In genomic region chrX:977958-978686, ce11 we compare ENCODE assay signal across 3 worm cellular contexts.
TF ChIP-seq lines count a peak whose summit lies in the region.

abhd-3.2 (minus strand) TSS chrX:978008.

TF ChIP-seq in whole organism, L1 larva, 84 proteins besides CTCF, POLR2A, EP300 and RAD21 (continued from another document and continues in another):
- TF ChIP-seq lin-13 (GFP tag; optimal IDR thresholded peaks at IDR 0.05; lab: Kevin White, UChicago) (no peak), egl-13 (tag; optimal IDR thresholded peaks at IDR 0.05; lab: Kevin White, UChicago) (no peak), fkh-8 (tag; optimal IDR thresholded peaks at IDR 0.05; lab: Kevin White, UChicago) (no peak), tlp-1 (tag; optimal IDR thresholded peaks at IDR 0.05; lab: Kevin White, UChicago) (peak; percentile 64), sup-37 (GFP tag; optimal IDR thresholded peaks at IDR 0.05; lab: Kevin White, UChicago) (no peak), swsn-7 (tag; optimal IDR thresholded peaks at IDR 0.05; lab: Kevin White, UChicago) (no peak), ceh-82 (tag; optimal IDR thresholded peaks at IDR 0.05; lab: Kevin White, UChicago) (no peak), nhr-28 (tag; optimal IDR thresholded peaks at IDR 0.05; lab: Kevin White, UChicago) (no peak), nhr-237 (tag; optimal IDR thresholded peaks at IDR 0.05; lab: Kevin White, UChicago) (no peak), ceh-90 (tag; optimal IDR thresholded peaks at IDR 0.05; lab: Kevin White, UChicago) (no peak), vab-15 (tag; optimal IDR thresholded peaks at IDR 0.05; lab: Kevin White, UChicago) (no peak), elt-3 (tag; optimal IDR thresholded peaks at IDR 0.05; lab: Kevin White, UChicago) (peak in 5 of 6 experiments; percentile 27 to 86 (median 35)), F16B12.6 (tag; optimal IDR thresholded peaks at IDR 0.05; lab: Kevin White, UChicago) (no peak), ces-1 (GFP tag; optimal IDR thresholded peaks at IDR 0.05; lab: Kevin White, UChicago) (no peak), blmp-1 (tag; optimal IDR thresholded peaks at IDR 0.05; lab: Kevin White, UChicago) (peak; percentile 41), irx-1 (tag; optimal IDR thresholded peaks at IDR 0.05; lab: Kevin White, UChicago) (no peak), unc-62 (GFP tag; optimal IDR thresholded peaks at IDR 0.05; lab: Kevin White, UChicago) (no peak), nhr-85 (tag; lab: Kevin White, UChicago) (peak; percentile 78), dsc-1 (tag; optimal IDR thresholded peaks at IDR 0.05; lab: Kevin White, UChicago) (no peak), zip-4 (GFP tag; optimal IDR thresholded peaks at IDR 0.05; lab: Kevin White, UChicago) (no peak), aha-1 (tag; optimal IDR thresholded peaks at IDR 0.05; lab: Kevin White, UChicago) (no peak), fkh-10 (GFP tag; optimal IDR thresholded peaks at IDR 0.05; lab: Kevin White, UChicago) (no peak), hpl-2 (GFP tag; optimal IDR thresholded peaks at IDR 0.05; lab: Kevin White, UChicago) (no peak), C16A3.4 (tag; optimal IDR thresholded peaks at IDR 0.05; lab: Kevin White, UChicago) (no peak), nhr-71 (tag; optimal IDR thresholded peaks at IDR 0.05; lab: Kevin White, UChicago) (peak; percentile 37), nhr-12 (tag; optimal IDR thresholded peaks at IDR 0.05; lab: Kevin White, UChicago) (no peak), unc-98 (GFP tag; IDR thresholded peaks at IDR 0.05; lab: Robert Waterston, UW) (no peak), zag-1 (tag; optimal IDR thresholded peaks at IDR 0.05; lab: Kevin White, UChicago) (no peak), lin-39 (tag; optimal IDR thresholded peaks at IDR 0.05; lab: Kevin White, UChicago) (no peak), fkh-4 (tag; optimal IDR thresholded peaks at IDR 0.05; lab: Kevin White, UChicago; ENCODE audit: borderline replicate concordance) (no peak), elt-2 (tag; optimal IDR thresholded peaks at IDR 0.05; lab: Kevin White, UChicago) (peak; percentile 99), skn-1 (tag; optimal IDR thresholded peaks at IDR 0.05; lab: Kevin White, UChicago) (no peak), C34B4.2 (tag; optimal IDR thresholded peaks at IDR 0.05; lab: Kevin White, UChicago) (no peak), mab-9 (GFP tag; IDR thresholded peaks at IDR 0.05; lab: Robert Waterston, UW) (no peak), ets-5 (GFP tag; IDR thresholded peaks at IDR 0.05; lab: Robert Waterston, UW) (no peak), ceh-8 (GFP tag; optimal IDR thresholded peaks at IDR 0.05; lab: Kevin White, UChicago) (no peak), lsy-2 (tag; optimal IDR thresholded peaks at IDR 0.05; lab: Kevin White, UChicago) (peak in 1 of 2 experiments; percentile 20), ceh-63 (GFP tag; optimal IDR thresholded peaks at IDR 0.05; lab: Kevin White, UChicago) (no peak), mep-1 (tag; optimal IDR thresholded peaks at IDR 0.05; lab: Kevin White, UChicago) (no peak), xbp-1 (tag; optimal IDR thresholded peaks at IDR 0.05; lab: Kevin White, UChicago) (no peak), unc-86 (tag; optimal IDR thresholded peaks at IDR 0.05; lab: Kevin White, UChicago) (no peak), ama-1 (optimal IDR thresholded peaks at IDR 0.05; lab: Kevin White, UChicago) (no peak), sptf-1 (tag; optimal IDR thresholded peaks at IDR 0.05; lab: Kevin White, UChicago) (no peak), hlh-4 (tag; optimal IDR thresholded peaks at IDR 0.05; lab: Kevin White, UChicago) (no peak), unc-130 (tag; optimal IDR thresholded peaks at IDR 0.05; lab: Kevin White, UChicago) (no peak), grh-1 (GFP tag; IDR thresholded peaks at IDR 0.05; lab: Robert Waterston, UW) (no peak), sox-4 (tag; optimal IDR thresholded peaks at IDR 0.05; lab: Kevin White, UChicago) (no peak)

TF ChIP-seq in whole organism, L2 larva, 48 proteins besides CTCF, POLR2A, EP300 and RAD21 (continued from another document):
- peak; percentile 17 for TF ChIP-seq nhr-21 (tag; optimal IDR thresholded peaks at IDR 0.05; lab: Kevin White, UChicago)

TF ChIP-seq in whole organism, L4 larva, 104 proteins besides CTCF, POLR2A, EP300 and RAD21 (continued from another document):
- TF ChIP-seq zfp-3 (GFP tag; conservative IDR thresholded peaks at IDR 0.05; lab: Robert Waterston, UW) (no peak), F37D6.2 (tag; optimal IDR thresholded peaks at IDR 0.05; lab: Kevin White, UChicago) (no peak), lin-15B (tag; optimal IDR thresholded peaks at IDR 0.05; lab: Kevin White, UChicago) (no peak), dve-1 (tag; optimal IDR thresholded peaks at IDR 0.05; lab: Kevin White, UChicago; ENCODE audit: insufficient read depth) (peak; percentile 97), saeg-2 (GFP tag; IDR thresholded peaks at IDR 0.05; lab: Robert Waterston, UW) (peak; percentile 65; the same call in 1 of the 2 replicates), lim-7 (GFP tag; IDR thresholded peaks at IDR 0.05; lab: Robert Waterston, UW) (no peak), nhr-6 (tag; optimal IDR thresholded peaks at IDR 0.05; lab: Kevin White, UChicago) (peak; percentile 74), set-16 (GFP tag; IDR thresholded peaks at IDR 0.05; lab: Robert Waterston, UW) (no peak), zfp-2 (tag; optimal IDR thresholded peaks at IDR 0.05; lab: Kevin White, UChicago) (no peak), unc-130 (GFP tag; optimal IDR thresholded peaks at IDR 0.05; lab: Kevin White, UChicago) (no peak), lin-13 (GFP tag; optimal IDR thresholded peaks at IDR 0.05; lab: Kevin White, UChicago) (no peak), rbr-2 (tag; optimal IDR thresholded peaks at IDR 0.05; lab: Kevin White, UChicago) (no peak), madf-5 (GFP tag; IDR thresholded peaks at IDR 0.05; lab: Robert Waterston, UW) (no peak), hlh-30 (tag; optimal IDR thresholded peaks at IDR 0.05; lab: Kevin White, UChicago; ENCODE audit: insufficient read depth) (peak; percentile 34), daf-16 (GFP tag; optimal IDR thresholded peaks at IDR 0.05; lab: Kevin White, UChicago) (peak in 1 of 2 experiments; percentile 38), daf-16 (tag; optimal IDR thresholded peaks at IDR 0.05; lab: Kevin White, UChicago) (peak; percentile 94), ceh-32 (tag; optimal IDR thresholded peaks at IDR 0.05; lab: Kevin White, UChicago; ENCODE audit: poor library complexity) (no peak), tag-97 (GFP tag; IDR thresholded peaks at IDR 0.05; lab: Robert Waterston, UW) (no peak), vab-7 (GFP tag; IDR thresholded peaks at IDR 0.05; lab: Robert Waterston, UW) (no peak), F49E8.2 (tag; optimal IDR thresholded peaks at IDR 0.05; lab: Kevin White, UChicago; ENCODE audit: borderline replicate concordance) (no peak), unc-39 (tag; optimal IDR thresholded peaks at IDR 0.05; lab: Kevin White, UChicago) (no peak), nhr-41 (GFP tag; IDR thresholded peaks at IDR 0.05; lab: Robert Waterston, UW) (0 out of 2 replicates have a peak, but pooled peaks have one; percentile 46), hmg-1.1 (GFP tag; IDR thresholded peaks at IDR 0.05; lab: Robert Waterston, UW) (no peak), php-3 (GFP tag; IDR thresholded peaks at IDR 0.05; lab: Robert Waterston, UW) (peak; percentile 98), aly-2 (tag; optimal IDR thresholded peaks at IDR 0.05; lab: Kevin White, UChicago) (no peak), hlh-11 (tag; optimal IDR thresholded peaks at IDR 0.05; lab: Kevin White, UChicago) (peak; percentile 93), dmd-8 (GFP tag; IDR thresholded peaks at IDR 0.05; lab: Robert Waterston, UW) (no peak), nhr-28 (tag; optimal IDR thresholded peaks at IDR 0.05; lab: Kevin White, UChicago) (peak; percentile 93), F26F4.8 (GFP tag; conservative IDR thresholded peaks at IDR 0.05; lab: Robert Waterston, UW) (no peak), tra-1 (GFP tag; IDR thresholded peaks at IDR 0.05; lab: Robert Waterston, UW) (peak; percentile 97), spr-3 (GFP tag; optimal IDR thresholded peaks at IDR 0.05; lab: Kevin White, UChicago) (no peak), lir-3 (tag; optimal IDR thresholded peaks at IDR 0.05; lab: Kevin White, UChicago) (no peak), nhr-25 (tag; optimal IDR thresholded peaks at IDR 0.05; lab: Kevin White, UChicago; ENCODE audit: borderline replicate concordance, insufficient read depth) (no peak), ztf-11 (tag; optimal IDR thresholded peaks at IDR 0.05; lab: Kevin White, UChicago) (no peak), mes-2 (tag; optimal IDR thresholded peaks at IDR 0.05; lab: Kevin White, UChicago; ENCODE audit: poor library complexity, severe bottlenecking) (peak; percentile 52), madf-9 (GFP tag; conservative IDR thresholded peaks at IDR 0.05; lab: Robert Waterston, UW) (no peak), ZK337.2 (GFP tag; IDR thresholded peaks at IDR 0.05; lab: Robert Waterston, UW) (no peak), lin-29 (GFP tag; IDR thresholded peaks at IDR 0.05; lab: Robert Waterston, UW) (no peak), aha-1 (tag; lab: Kevin White, UChicago) (no peak), sdz-12 (GFP tag; optimal IDR thresholded peaks at IDR 0.05; lab: Kevin White, UChicago) (no peak), nhr-42 (GFP tag; IDR thresholded peaks at IDR 0.05; lab: Robert Waterston, UW) (0 out of 2 replicates have a peak, but pooled peaks have one; percentile 23), Y48G9A.11 (GFP tag; IDR thresholded peaks at IDR 0.05; lab: Robert Waterston, UW) (no peak), ceh-20 (GFP tag; IDR thresholded peaks at IDR 0.05; lab: Robert Waterston, UW) (peak; percentile 87), duxl-1 (tag; optimal IDR thresholded peaks at IDR 0.05; lab: Kevin White, UChicago; ENCODE audit: poor library complexity) (no peak), fos-1 (tag; optimal IDR thresholded peaks at IDR 0.05; lab: Kevin White, UChicago) (no peak), snpc-1.2 (GFP tag; IDR thresholded peaks at IDR 0.05; lab: Robert Waterston, UW) (no peak), attf-4 (tag; optimal IDR thresholded peaks at IDR 0.05; lab: Kevin White, UChicago) (no peak), ces-1 (GFP tag; optimal IDR thresholded peaks at IDR 0.05; lab: Kevin White, UChicago) (no peak), R02D3.7 (tag; optimal IDR thresholded peaks at IDR 0.05; lab: Kevin White, UChicago) (no peak), ceh-28 (tag; optimal IDR thresholded peaks at IDR 0.05; lab: Kevin White, UChicago) (no peak), daf-19 (GFP tag; conservative IDR thresholded peaks at IDR 0.05; lab: Robert Waterston, UW) (no peak), mdl-1 (tag; optimal IDR thresholded peaks at IDR 0.05; lab: Kevin White, UChicago) (peak in 1 of 2 experiments; percentile 56), lin-38 (GFP tag; IDR thresholded peaks at IDR 0.05; lab: Robert Waterston, UW) (0 out of 2 replicates have a peak, but pooled peaks have one; percentile 10), daf-8 (GFP tag; IDR thresholded peaks at IDR 0.05; lab: Robert Waterston, UW) (no peak), gei-8 (GFP tag; optimal IDR thresholded peaks at IDR 0.05; lab: Kevin White, UChicago) (peak; percentile 24), lsy-2 (tag; optimal IDR thresholded peaks at IDR 0.05; lab: Kevin White, UChicago) (peak in 1 of 2 experiments; percentile 51), mdt-29 (GFP tag; IDR thresholded peaks at IDR 0.05; lab: Robert Waterston, UW) (no peak), F44E2.7 (GFP tag; IDR thresholded peaks at IDR 0.05; lab: Robert Waterston, UW) (no peak), ceh-82 (tag; optimal IDR thresholded peaks at IDR 0.05; lab: Kevin White, UChicago) (no peak), skn-1 (tag; optimal IDR thresholded peaks at IDR 0.05; lab: Kevin White, UChicago) (no peak), hif-1 (tag; optimal IDR thresholded peaks at IDR 0.05; lab: Kevin White, UChicago) (no peak), snpc-4 (tag; optimal IDR thresholded peaks at IDR 0.05; lab: Kevin White, UChicago) (no peak), zag-1 (tag; optimal IDR thresholded peaks at IDR 0.05; lab: Kevin White, UChicago) (no peak), T20F7.1 (GFP tag; optimal IDR thresholded peaks at IDR 0.05; lab: Kevin White, UChicago) (peak; percentile 50), ama-1 (optimal IDR thresholded peaks at IDR 0.05; lab: Kevin White, UChicago) (no peak), zip-2 (tag; optimal IDR thresholded peaks at IDR 0.05; lab: Kevin White, UChicago) (no peak), ceh-62 (tag; optimal IDR thresholded peaks at IDR 0.05; lab: Kevin White, UChicago) (no peak), Y105C5A.15 (GFP tag; IDR thresholded peaks at IDR 0.05; lab: Robert Waterston, UW) (no peak), daf-12 (tag; optimal IDR thresholded peaks at IDR 0.05; lab: Kevin White, UChicago) (no peak), cey-2 (tag; optimal IDR thresholded peaks at IDR 0.05; lab: Kevin White, UChicago; ENCODE audit: borderline replicate concordance, insufficient read depth) (peak; percentile 33), fkh-10 (GFP tag; optimal IDR thresholded peaks at IDR 0.05; lab: Kevin White, UChicago) (no peak), pqm-1 (tag; optimal IDR thresholded peaks at IDR 0.05; lab: Kevin White, UChicago) (peak; percentile 99), dmd-6 (GFP tag; IDR thresholded peaks at IDR 0.05; lab: Robert Waterston, UW) (peak; percentile 98), nhr-48 (tag; optimal IDR thresholded peaks at IDR 0.05; lab: Kevin White, UChicago) (peak; percentile 86), nhr-10 (tag; optimal IDR thresholded peaks at IDR 0.05; lab: Kevin White, UChicago) (peak; percentile 29), unc-62 (GFP tag; optimal IDR thresholded peaks at IDR 0.05 in 1 of 2; lab: Kevin White, UChicago) (peak in 1 of 2 experiments; percentile 99), unc-62 (tag; optimal IDR thresholded peaks at IDR 0.05; lab: Kevin White, UChicago) (no peak), nhr-111 (GFP tag; optimal IDR thresholded peaks at IDR 0.05; lab: Kevin White, UChicago) (no peak), lin-39 (tag; optimal IDR thresholded peaks at IDR 0.05; lab: Kevin White, UChicago) (no peak), jun-1 (tag; optimal IDR thresholded peaks at IDR 0.05; lab: Kevin White, UChicago) (no peak), nhr-77 (tag; optimal IDR thresholded peaks at IDR 0.05; lab: Kevin White, UChicago) (peak; percentile 85), arid-1 (GFP tag; conservative IDR thresholded peaks at IDR 0.05; lab: Robert Waterston, UW) (no peak), ctbp-1 (GFP tag; IDR thresholded peaks at IDR 0.05; lab: Robert Waterston, UW) (no peak), ceh-44 (GFP tag; IDR thresholded peaks at IDR 0.05; lab: Robert Waterston, UW) (no peak), dpl-1 (GFP tag; optimal IDR thresholded peaks at IDR 0.05; lab: Kevin White, UChicago) (no peak), nhr-237 (tag; optimal IDR thresholded peaks at IDR 0.05; lab: Kevin White, UChicago) (no peak), ztf-7 (tag; optimal IDR thresholded peaks at IDR 0.05; lab: Kevin White, UChicago) (peak; percentile 18)
